Worm (Caenorhabditis elegans) whole organism, L4/young adult: ENCODE data around the gene F14F7.7.

Experiments
- W03F9.2 ChIP-seq: fragments of 150-350 bp; optimal IDR thresholded peaks from 2 replicates; lab custom pipeline; 2014; ENCODE audit warnings: missing biosample characterization, missing genetic modification characterization
- dao-5 ChIP-seq: sonication (generic microtip); optimal IDR thresholded peaks from 2 replicates; lab custom pipeline; 2016; ENCODE audit warnings: missing genotype, missing genetic modification characterization, moderate library complexity, missing compliant biosample characterization
- him-1 ChIP-seq: sonication (generic microtip); optimal IDR thresholded peaks from 2 replicates; lab custom pipeline; 2016; ENCODE audit warnings: missing genotype, missing genetic modification reagents, missing genetic modification characterization, missing compliant biosample characterization

- TF ChIP-seq W03F9.2 (no peak), him-1 (tag; lab: Kevin White, UChicago) (no peak), dao-5 (tag; lab: Kevin White, UChicago) (no peak)
Measured at ce11 chrIII:13062989-13063388, 32.3 kb downstream of the F14F7.7 start.
